Worm (Caenorhabditis elegans) whole organism, mixed stage, embryonic: ENCODE measurements around the gene C28H8.8.

Source experiments
- ceh-83 ChIP-seq: fragments of 200-800 bp; sonication (Bioruptor generic); optimal IDR thresholded peaks from 2 replicates; lab custom pipeline; 2018; ENCODE audit warnings: mild to moderate bottlenecking, missing genetic modification characterization, missing compliant biosample characterization
- elt-3 ChIP-seq: fragments of 150-350 bp; optimal IDR thresholded peaks from 2 replicates; lab custom pipeline; 2014; ENCODE audit warnings: missing biosample characterization, missing genetic modification characterization
- mep-1 ChIP-seq: fragments of 150-350 bp; optimal IDR thresholded peaks from 2 replicates; lab custom pipeline; 2017; ENCODE audit warnings: missing biosample characterization, missing genetic modification reagents, missing genetic modification characterization, inconsistent platforms
- nhr-237 ChIP-seq: fragments of 150-350 bp; optimal IDR thresholded peaks from 2 replicates; lab custom pipeline; 2014; ENCODE audit warnings: missing biosample characterization, missing genetic modification characterization
- unc-39 ChIP-seq: fragments of 150-350 bp; optimal IDR thresholded peaks from 2 replicates; lab custom pipeline; 2014; ENCODE audit warnings: missing biosample characterization, missing genetic modification characterization
- unc-62 ChIP-seq: fragments of 150-350 bp; optimal IDR thresholded peaks from 2 replicates; lab custom pipeline; 2014; ENCODE audit warnings: missing biosample characterization, missing genetic modification reagents, missing genetic modification characterization

DNA sequence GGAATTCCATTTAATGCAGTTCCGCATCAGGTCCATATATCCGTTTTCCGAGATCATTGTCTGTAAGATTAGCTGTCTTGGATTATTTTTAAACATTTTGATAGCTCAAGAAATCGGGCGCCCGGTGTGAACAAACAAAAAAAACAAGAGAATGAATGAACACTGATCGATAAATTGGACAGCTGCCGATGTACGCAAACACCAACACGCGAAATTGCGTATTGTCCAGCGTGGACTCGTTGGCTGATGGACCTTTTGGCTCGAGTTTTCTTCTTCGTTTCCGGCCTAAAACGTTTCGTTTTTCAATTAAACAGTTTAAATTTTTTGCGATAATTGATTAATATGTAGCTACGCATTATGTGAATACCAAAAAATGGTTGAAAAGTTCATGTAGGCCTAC is 17.5 kb upstream of the C28H8.8 start, which contains the start of gene dpff-1:
- no peak for TF ChIP-seq nhr-237 (tag; lab: Kevin White, UChicago)
- TF ChIP-seq elt-3 (tag; lab: Kevin White, UChicago) = no peak
- TF ChIP-seq unc-62 (GFP tag; lab: Kevin White, UChicago) = no peak
- no peak for TF ChIP-seq unc-39 (tag; lab: Kevin White, UChicago)
- no peak for TF ChIP-seq ceh-83 (GFP tag; lab: Kevin White, UChicago)
- TF ChIP-seq mep-1 (tag; lab: Kevin White, UChicago) = peak; percentile 2
